Worm (Caenorhabditis elegans) whole organism, late embryonic: ENCODE results near the gene skih-2.

Source experiments
- Y22D7AL.16 ChIP-seq: sonication (generic microtip); optimal IDR thresholded peaks from 2 replicates; lab custom pipeline; 2016; ENCODE audit warnings: missing genetic modification characterization, missing compliant biosample characterization
- ama-1 ChIP-seq: fragments of 150-350 bp; optimal IDR thresholded peaks from 2 replicates; lab custom pipeline; 2014
- ceh-2 ChIP-seq: sonication (generic microtip); optimal IDR thresholded peaks from 2 replicates; lab custom pipeline; 2016; ENCODE audit warnings: missing genotype, missing genetic modification characterization, missing compliant biosample characterization
- ets-4 ChIP-seq: sonication (generic microtip); optimal IDR thresholded peaks from 2 replicates; lab custom pipeline; 2016; ENCODE audit warnings: missing genetic modification characterization, missing compliant biosample characterization
- mec-3 ChIP-seq: sonication (generic microtip); optimal IDR thresholded peaks from 2 replicates; lab custom pipeline; 2016; ENCODE audit warnings: borderline replicate concordance, missing genetic modification characterization, missing compliant biosample characterization
- nfya-1 ChIP-seq: sonication (generic microtip); optimal IDR thresholded peaks from 2 replicates; lab custom pipeline; 2017; ENCODE audit warnings: missing genetic modification characterization, mild to moderate bottlenecking, missing compliant biosample characterization, antibody characterized with exemption, moderate library complexity
- nhr-11 ChIP-seq: fragments of 150-350 bp; optimal IDR thresholded peaks from 2 replicates; lab custom pipeline; 2014; ENCODE audit warnings: missing biosample characterization, missing genetic modification characterization
- pha-2 ChIP-seq: sonication (generic microtip); optimal IDR thresholded peaks from 2 replicates; lab custom pipeline; 2017; ENCODE audit warnings: mild to moderate bottlenecking, missing genetic modification characterization, missing compliant biosample characterization
- unc-55 ChIP-seq: sonication (generic microtip); optimal IDR thresholded peaks from 2 replicates; lab custom pipeline; 2017; ENCODE audit warnings: missing biosample characterization, missing genetic modification reagents, missing genetic modification characterization
- ztf-16 ChIP-seq: sonication (generic microtip); optimal IDR thresholded peaks from 2 replicates; lab custom pipeline; 2017; ENCODE audit warnings: missing genetic modification characterization, missing compliant biosample characterization

- TF ChIP-seq ama-1 (lab: Kevin White, UChicago) (no peak), unc-55 (peak; percentile 12), Y22D7AL.16 (tag; lab: Kevin White, UChicago) (no peak), ceh-2 (tag; lab: Kevin White, UChicago) (no peak), ets-4 (tag; lab: Kevin White, UChicago) (no peak), nfya-1 (tag; lab: Kevin White, UChicago) (peak; percentile 62), ztf-16 (tag; lab: Kevin White, UChicago) (no peak), nhr-11 (tag; lab: Kevin White, UChicago) (no peak), pha-2 (no peak), mec-3 (tag; lab: Kevin White, UChicago) (no peak)
Measured at ce11 chrIV:11110995-11111619, 31.1 kb downstream of the skih-2 start, which contains the start of gene rps-5.
